Worm (Caenorhabditis elegans): ENCODE measurements around the gene phf-10.

ce11 chrV:347561-348345 lies 36.4 kb upstream of the phf-10 start:
- no peak for TF ChIP-seq tbx-2 (tag; optimal IDR thresholded peaks at IDR 0.05)
- TF ChIP-seq ztf-4 (tag; optimal IDR thresholded peaks at IDR 0.05): no peak
- TF ChIP-seq daf-12 (tag; optimal IDR thresholded peaks at IDR 0.05): no peak

Measured in whole organism, L3 larva.